Worm (Caenorhabditis elegans) whole organism, young adult: ENCODE results near the gene R02D5.6.

Source experiments
- B0336.3 ChIP-seq: fragments of 200-800 bp; sonication (Bioruptor generic); IDR thresholded peaks from 2 replicates; pipeline ENCODE4 v1.3.6; 2022; ENCODE audit warnings: missing genetic modification characterization, missing compliant biosample characterization
- D2030.7 ChIP-seq: fragments of 200-800 bp; sonication (Bioruptor generic); IDR thresholded peaks from 2 replicates; pipeline ENCODE4 v1.3.6; 2022; ENCODE audit warnings: missing genetic modification reagents, missing genetic modification characterization, missing compliant biosample characterization
- F23B12.7 ChIP-seq: sonication (generic microtip); optimal IDR thresholded peaks from 2 replicates; lab custom pipeline; 2017; ENCODE audit warnings: missing genetic modification characterization, mild to moderate bottlenecking, missing compliant biosample characterization, antibody characterized with exemption, moderate library complexity; ENCODE audit not compliant: insufficient read depth
- F33H1.4 ChIP-seq: fragments of 200-800 bp; sonication (Bioruptor generic); IDR thresholded peaks from 2 replicates; pipeline ENCODE4 v1.3.6; 2022; ENCODE audit warnings: missing genetic modification reagents, missing genetic modification characterization, missing compliant biosample characterization
- F49E8.2 ChIP-seq: sonication (generic microtip); optimal IDR thresholded peaks from 3 replicates; lab custom pipeline; 2017; ENCODE audit warnings: missing genetic modification characterization, mild to moderate bottlenecking, missing compliant biosample characterization, antibody characterized with exemption, moderate library complexity; ENCODE audit not compliant: insufficient read depth
- Y79H2A.3 ChIP-seq: fragments of 200-800 bp; sonication (Bioruptor generic); conservative IDR thresholded peaks from 2 replicates; pipeline ENCODE4 v1.3.6; 2022; ENCODE audit warnings: missing genetic modification reagents, missing genetic modification characterization, missing compliant biosample characterization
- attf-6 ChIP-seq: fragments of 200-800 bp; sonication (Bioruptor generic); IDR thresholded peaks from 2 replicates; pipeline ENCODE4 v1.3.6; 2022; ENCODE audit warnings: missing genetic modification reagents, missing genetic modification characterization, missing compliant biosample characterization
- bed-2 ChIP-seq: fragments of 200-800 bp; sonication (Bioruptor generic); IDR thresholded peaks from 2 replicates; pipeline ENCODE4 v1.3.6; 2022; ENCODE audit warnings: missing genetic modification reagents, missing genetic modification characterization, missing compliant biosample characterization
- ceh-100 ChIP-seq: fragments of 200-800 bp; sonication (Bioruptor generic); IDR thresholded peaks from 2 replicates; pipeline ENCODE4 v1.3.6; 2022; ENCODE audit warnings: missing genetic modification reagents, missing genetic modification characterization, missing compliant biosample characterization
- ceh-27 ChIP-seq: fragments of 200-800 bp; sonication (Bioruptor generic); optimal IDR thresholded peaks from 2 replicates; lab custom pipeline; 2018; ENCODE audit warnings: mild to moderate bottlenecking, missing genetic modification characterization, moderate library complexity, missing compliant biosample characterization
- ceh-91 ChIP-seq: fragments of 200-800 bp; sonication (Bioruptor generic); IDR thresholded peaks from 2 replicates; pipeline ENCODE4 v1.3.6; 2022; ENCODE audit warnings: missing genetic modification reagents, missing genetic modification characterization, missing compliant biosample characterization
- dox-1 ChIP-seq: fragments of 200-800 bp; sonication (Bioruptor generic); IDR thresholded peaks from 2 replicates; pipeline ENCODE4 v1.3.6; 2022; ENCODE audit warnings: missing genetic modification reagents, missing genetic modification characterization, missing compliant biosample characterization
- dpff-1 ChIP-seq: sonication (generic microtip); optimal IDR thresholded peaks from 2 replicates; lab custom pipeline; 2017; ENCODE audit warnings: mild to moderate bottlenecking, missing genetic modification characterization, missing compliant biosample characterization
- efl-1 ChIP-seq: fragments of 150-350 bp; optimal IDR thresholded peaks from 2 replicates; lab custom pipeline; 2014; ENCODE audit warnings: missing biosample characterization, missing genetic modification reagents, missing genetic modification characterization
- egl-44 ChIP-seq: fragments of 200-800 bp; sonication (Bioruptor generic); IDR thresholded peaks from 2 replicates; pipeline ENCODE4 v1.3.6; 2022; ENCODE audit warnings: missing genetic modification reagents, missing genetic modification characterization, missing compliant biosample characterization
- egrh-3 ChIP-seq: fragments of 200-800 bp; sonication (Bioruptor generic); IDR thresholded peaks from 2 replicates; pipeline ENCODE4 v1.3.6; 2022; ENCODE audit warnings: missing genetic modification reagents, missing genetic modification characterization, missing compliant biosample characterization
- ekl-4 ChIP-seq: fragments of 200-800 bp; sonication (Bioruptor generic); IDR thresholded peaks from 2 replicates; pipeline ENCODE4 v1.3.6; 2022; ENCODE audit warnings: missing genetic modification reagents, missing genetic modification characterization, missing compliant biosample characterization
- him-1 ChIP-seq: sonication (generic microtip); optimal IDR thresholded peaks from 2 replicates; lab custom pipeline; 2016; ENCODE audit warnings: missing genotype, missing genetic modification reagents, missing genetic modification characterization, missing compliant biosample characterization
- hmg-1.2 ChIP-seq: fragments of 200-800 bp; sonication (Bioruptor generic); IDR thresholded peaks from 2 replicates; pipeline ENCODE4 v1.3.6; 2022; ENCODE audit warnings: missing genetic modification reagents, missing genetic modification characterization, missing compliant biosample characterization
- hsf-1 ChIP-seq: fragments of 200-800 bp; sonication (Bioruptor generic); IDR thresholded peaks from 2 replicates; pipeline ENCODE4 v1.3.6; 2022; ENCODE audit warnings: missing genetic modification reagents, missing genetic modification characterization, missing compliant biosample characterization
- lin-26 ChIP-seq: fragments of 200-800 bp; sonication (Bioruptor generic); IDR thresholded peaks from 2 replicates; pipeline ENCODE4 v1.3.6; 2022; ENCODE audit warnings: missing genetic modification reagents, missing genetic modification characterization, missing compliant biosample characterization
- lin-54 ChIP-seq: fragments of 200-800 bp; sonication (Bioruptor generic); optimal IDR thresholded peaks from 2 replicates; lab custom pipeline; 2018; ENCODE audit warnings: mild to moderate bottlenecking, missing genetic modification characterization, missing compliant biosample characterization
- lsl-1 ChIP-seq: fragments of 200-800 bp; sonication (Bioruptor generic); optimal IDR thresholded peaks from 2 replicates; lab custom pipeline; 2018; ENCODE audit warnings: mild to moderate bottlenecking, missing genetic modification characterization, moderate library complexity, missing compliant biosample characterization
- madf-6 ChIP-seq: fragments of 200-800 bp; sonication (Bioruptor generic); IDR thresholded peaks from 2 replicates; pipeline ENCODE4 v1.3.6; 2022; ENCODE audit warnings: missing genetic modification reagents, missing genetic modification characterization, missing compliant biosample characterization
- madf-8 ChIP-seq: fragments of 200-800 bp; sonication (Bioruptor generic); conservative IDR thresholded peaks from 2 replicates; pipeline ENCODE4 v1.3.6; 2022; ENCODE audit warnings: missing genetic modification reagents, missing genetic modification characterization, missing compliant biosample characterization
- mcd-1 ChIP-seq: fragments of 200-800 bp; sonication (Bioruptor generic); IDR thresholded peaks from 2 replicates; pipeline ENCODE4 v1.3.6; 2022; ENCODE audit warnings: missing genetic modification reagents, missing genetic modification characterization, missing compliant biosample characterization
- nfyb-1 ChIP-seq: fragments of 200-800 bp; sonication (Bioruptor generic); IDR thresholded peaks from 2 replicates; pipeline ENCODE4 v1.3.6; 2022; ENCODE audit warnings: missing genetic modification reagents, missing genetic modification characterization, missing compliant biosample characterization
- pbrm-1 ChIP-seq: fragments of 200-800 bp; sonication (Bioruptor generic); IDR thresholded peaks from 2 replicates; pipeline ENCODE4 v1.3.6; 2022; ENCODE audit warnings: missing genetic modification reagents, missing genetic modification characterization, missing compliant biosample characterization
- rcor-1 ChIP-seq: fragments of 200-800 bp; sonication (Bioruptor generic); IDR thresholded peaks from 2 replicates; pipeline ENCODE4 v1.3.6; 2022; ENCODE audit warnings: missing genetic modification reagents, missing genetic modification characterization, missing compliant biosample characterization
- repo-1 ChIP-seq: sonication (generic microtip); optimal IDR thresholded peaks from 2 replicates; lab custom pipeline; 2017; ENCODE audit warnings: mild to moderate bottlenecking, missing genetic modification characterization, missing compliant biosample characterization
- snpc-1.1 ChIP-seq: sonication (generic microtip); optimal IDR thresholded peaks from 2 replicates; lab custom pipeline; 2017; ENCODE audit warnings: missing genetic modification characterization, mild to moderate bottlenecking, missing compliant biosample characterization, antibody characterized with exemption, moderate library complexity, missing genotype, missing genetic modification reagents; ENCODE audit not compliant: insufficient read depth
- snpc-1.3 ChIP-seq: sonication (generic microtip); optimal IDR thresholded peaks from 2 replicates; lab custom pipeline; 2017; ENCODE audit warnings: missing genetic modification characterization, mild to moderate bottlenecking, missing compliant biosample characterization, antibody characterized with exemption, moderate library complexity, missing genotype, missing genetic modification reagents; ENCODE audit not compliant: insufficient read depth
- snpc-3.4 ChIP-seq: sonication (generic microtip); optimal IDR thresholded peaks from 2 replicates; lab custom pipeline; 2017; ENCODE audit warnings: missing genetic modification characterization, mild to moderate bottlenecking, missing compliant biosample characterization, antibody characterized with exemption, moderate library complexity, missing genotype, missing genetic modification reagents
- snpc-4 ChIP-seq, 5 experiments: fragments of 150-350 bp in 1 of 5; sonication (generic microtip) in 4 of 5; optimal IDR thresholded peaks; 2 replicates each; lab custom pipeline; 2014 to 2018; ENCODE audit warnings: missing genetic modification characterization in 5 of 5, missing biosample characterization in 3 of 5, antibody characterized with exemption in 2 of 5, mild to moderate bottlenecking in 2 of 5, missing compliant biosample characterization in 2 of 5, missing genotype in 2 of 5, moderate library complexity in 2 of 5, missing genetic modification reagents in 1 of 5
- tbp1 ChIP-seq: fragments of 200-800 bp; sonication (Bioruptor generic); optimal IDR thresholded peaks from 2 replicates; lab custom pipeline; 2018; ENCODE audit warnings: mild to moderate bottlenecking, missing genetic modification characterization, missing compliant biosample characterization
- tlf-1 ChIP-seq: fragments of 200-800 bp; sonication (Bioruptor generic); optimal IDR thresholded peaks from 2 replicates; lab custom pipeline; 2018; ENCODE audit warnings: mild to moderate bottlenecking, missing genetic modification characterization, missing compliant biosample characterization
- xnd-1 ChIP-seq: sonication (generic microtip); optimal IDR thresholded peaks from 2 replicates; lab custom pipeline; 2016; ENCODE audit warnings: missing genotype, missing genetic modification reagents, missing genetic modification characterization, missing compliant biosample characterization
- zfh-2 ChIP-seq: fragments of 200-800 bp; sonication (Bioruptor generic); conservative IDR thresholded peaks from 2 replicates; pipeline ENCODE4 v1.3.6; 2022; ENCODE audit warnings: missing genetic modification reagents, missing genetic modification characterization, missing compliant biosample characterization
- ztf-18 ChIP-seq: sonication (generic microtip); optimal IDR thresholded peaks from 2 replicates; lab custom pipeline; 2016; ENCODE audit warnings: missing genotype, mild to moderate bottlenecking, missing genetic modification characterization, missing compliant biosample characterization

The R02D5.6 gene

DNA sequence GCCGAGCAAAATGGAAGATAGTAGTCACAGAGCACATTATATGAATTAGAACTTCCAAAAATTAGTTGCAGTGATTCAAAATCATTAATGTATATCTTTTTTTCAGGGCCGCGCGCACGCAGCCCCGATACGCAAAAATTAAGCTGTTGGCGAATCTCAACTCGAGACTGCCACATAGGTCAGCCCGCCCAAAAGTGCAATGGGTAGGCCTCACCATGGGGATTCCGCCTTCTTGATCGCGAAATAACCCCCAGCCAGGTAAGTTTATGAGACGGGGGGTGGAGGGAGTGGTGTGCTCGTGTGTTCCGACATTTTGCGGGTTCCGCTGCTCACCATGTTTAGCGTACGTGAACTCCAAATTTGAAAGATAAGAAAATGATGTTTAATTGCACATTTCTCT is 54.8 kb downstream of the R02D5.6 start, which contains the start of gene F08H9.3:
F08H9.3 (minus strand) TSS at position 252 of the 400 bp plus-strand sequence.
- peak; percentile 9 for TF ChIP-seq dpff-1 (tag; lab: Kevin White, UChicago)
- TF ChIP-seq snpc-1.1 (tag; lab: Kevin White, UChicago) = peak; percentile 93
- TF ChIP-seq rcor-1 (GFP tag; lab: Robert Waterston, UW) = peak; percentile 55; the same call in 1 of the 2 replicates
- peak; percentile 74 for TF ChIP-seq mcd-1 (GFP tag; lab: Robert Waterston, UW)
- TF ChIP-seq efl-1 = peak; percentile 10
- TF ChIP-seq him-1 = peak; percentile 90
- TF ChIP-seq hsf-1 (GFP tag; lab: Robert Waterston, UW) = peak; percentile 57; the same call in 1 of the 2 replicates
- peak; percentile 35; the same call in 1 of the 2 replicates for TF ChIP-seq madf-8 (GFP tag; lab: Robert Waterston, UW)
- peak; percentile 85 for TF ChIP-seq snpc-3.4 (tag; lab: Kevin White, UChicago)
- peak; percentile 3 for TF ChIP-seq ceh-27 (GFP tag; lab: Kevin White, UChicago)
- peak; percentile 75 for TF ChIP-seq pbrm-1
- 0 out of 2 replicates have a peak, but pooled peaks have one; percentile 63 for TF ChIP-seq egl-44 (GFP tag; lab: Robert Waterston, UW)
- TF ChIP-seq bed-2 (GFP tag; lab: Robert Waterston, UW) = 0 out of 2 replicates have a peak, but pooled peaks have one; percentile 48
- peak; percentile 82 for TF ChIP-seq Y79H2A.3 (GFP tag; lab: Robert Waterston, UW)
- TF ChIP-seq F49E8.2 = peak; percentile 38
- TF ChIP-seq snpc-1.3 (tag; lab: Kevin White, UChicago) = peak; percentile 64
- peak; percentile 69; the same call in 1 of the 2 replicates for TF ChIP-seq lin-26 (GFP tag; lab: Robert Waterston, UW)
- TF ChIP-seq madf-6 (GFP tag; lab: Robert Waterston, UW) = peak; percentile 77
- peak; percentile 68 for TF ChIP-seq F23B12.7
- 0 out of 2 replicates have a peak, but pooled peaks have one; percentile 18 for TF ChIP-seq ceh-91
- peak; percentile 18 for TF ChIP-seq repo-1 (tag; lab: Kevin White, UChicago)
- TF ChIP-seq F33H1.4 (GFP tag; lab: Robert Waterston, UW) = peak; percentile 51
- 0 out of 2 replicates have a peak, but pooled peaks have one; percentile 58 for TF ChIP-seq nfyb-1 (GFP tag; lab: Robert Waterston, UW)
- peak; percentile 63 for TF ChIP-seq ceh-100 (GFP tag; lab: Robert Waterston, UW)
- TF ChIP-seq snpc-4 (GFP tag; optimal IDR thresholded peaks at IDR 0.05; lab: Kevin White, UChicago) = peak; percentile 85
- TF ChIP-seq snpc-4 (tag; optimal IDR thresholded peaks at IDR 0.05; lab: Kevin White, UChicago) = peak; percentile 90 to 98 (median 94)
- TF ChIP-seq tlf-1 (GFP tag; lab: Kevin White, UChicago) = peak; percentile 6
- peak; percentile 55 for TF ChIP-seq lsl-1 (GFP tag; lab: Kevin White, UChicago)
- peak; percentile 84 for TF ChIP-seq dox-1
- peak; percentile 95 for TF ChIP-seq hmg-1.2 (GFP tag; lab: Robert Waterston, UW)
- peak; percentile 62 for TF ChIP-seq egrh-3
- TF ChIP-seq ekl-4 (GFP tag; lab: Robert Waterston, UW) = peak; percentile 75; the same call in 1 of the 2 replicates
- peak; percentile 27 for TF ChIP-seq lin-54 (GFP tag; lab: Kevin White, UChicago)
- peak; percentile 69 for TF ChIP-seq tbp1 (GFP tag; lab: Kevin White, UChicago)
- peak; percentile 51; the same call in 1 of the 2 replicates for TF ChIP-seq zfh-2 (GFP tag; lab: Robert Waterston, UW)
- TF ChIP-seq attf-6 = peak; percentile 88
- TF ChIP-seq D2030.7 (GFP tag; lab: Robert Waterston, UW) = peak; percentile 82
- peak; percentile 52; the same call in 1 of the 2 replicates for TF ChIP-seq B0336.3 (GFP tag; lab: Robert Waterston, UW)
- peak; percentile 22 for TF ChIP-seq xnd-1 (tag; lab: Kevin White, UChicago)
- TF ChIP-seq ztf-18 (tag; lab: Kevin White, UChicago) = peak; percentile 2
- TF ChIP-seq, all 124 proteins: peak for 39; not testable (repeated sequence) for 85
